Worm (Caenorhabditis elegans): Measurements from ENCODE around the gene srd-56.

The srd-56 gene

DNA sequence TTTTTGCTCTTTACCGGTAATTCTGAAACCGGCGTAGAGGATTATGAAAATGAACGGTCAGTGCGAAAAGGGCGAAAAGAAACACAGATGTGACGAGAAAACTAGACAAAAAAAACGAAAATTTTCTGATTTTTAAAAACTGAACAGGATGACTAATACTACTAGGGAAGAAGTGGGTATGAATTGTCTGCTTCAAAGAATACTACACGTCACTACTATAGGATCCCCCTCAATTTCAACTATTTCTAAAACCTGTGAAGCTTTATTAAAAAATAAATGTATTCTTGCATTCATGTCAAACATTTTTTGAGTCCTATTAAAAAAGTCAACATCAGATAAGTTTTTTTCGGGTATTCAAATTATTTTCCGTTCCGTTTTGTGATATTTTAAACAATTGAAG, 21.1 kb upstream of the srd-56 start (continued):
- no peak for TF ChIP-seq fkh-3 (tag; optimal IDR thresholded peaks at IDR 0.05)

ce11 chrII:7217047-7217446, 14.0 kb upstream of the srd-56 start, which contains the start of gene E04F6.10:
E04F6.10 (minus strand) TSS chrII:7217147.
- TF ChIP-seq atf-7 (tag; optimal IDR thresholded peaks at IDR 0.05), result no peak
- TF ChIP-seq somi-1 (GFP tag; optimal IDR thresholded peaks at IDR 0.05), result no peak
- TF ChIP-seq F37B4.10 (GFP tag; IDR thresholded peaks at IDR 0.05), result no peak
- no peak for TF ChIP-seq T07F8.4 (tag; optimal IDR thresholded peaks at IDR 0.05)
- no peak for TF ChIP-seq fkh-3 (tag; optimal IDR thresholded peaks at IDR 0.05)

ce11 chrII:7212059-7212458, 9.0 kb upstream of the srd-56 start, which contains the start of gene E04F6.9:
E04F6.9 (minus strand) TSS chrII:7212159.
- TF ChIP-seq hlh-26 (GFP tag; conservative IDR thresholded peaks at IDR 0.05) (no peak), ceh-40 (GFP tag; IDR thresholded peaks at IDR 0.05) (no peak), mel-28 (tag; optimal IDR thresholded peaks at IDR 0.05; ENCODE audit: borderline replicate concordance) (no peak), tlf-1 (GFP tag; optimal IDR thresholded peaks at IDR 0.05) (no peak), ztf-25 (GFP tag; IDR thresholded peaks at IDR 0.05) (no peak), lin-40 (tag; optimal IDR thresholded peaks at IDR 0.05) (no peak), egl-18 (GFP tag; IDR thresholded peaks at IDR 0.05) (no peak), nhr-80 (tag; optimal IDR thresholded peaks at IDR 0.05) (no peak), repo-1 (tag; optimal IDR thresholded peaks at IDR 0.05) (no peak), F22D6.2 (tag; optimal IDR thresholded peaks at IDR 0.05) (no peak), Y56A3A.18 (GFP tag; IDR thresholded peaks at IDR 0.05) (no peak), ztf-22 (GFP tag; optimal IDR thresholded peaks at IDR 0.05) (no peak), attf-5 (GFP tag; optimal IDR thresholded peaks at IDR 0.05) (no peak), ZK185.1 (tag; optimal IDR thresholded peaks at IDR 0.05; ENCODE audit: poor library complexity, severe bottlenecking) (no peak), F33H1.4 (GFP tag; IDR thresholded peaks at IDR 0.05) (no peak), B0035.1 (tag; optimal IDR thresholded peaks at IDR 0.05) (no peak), ztf-3 (GFP tag; optimal IDR thresholded peaks at IDR 0.05) (no peak), ceh-91 (GFP tag; IDR thresholded peaks at IDR 0.05) (no peak), akir-1 (GFP tag; optimal IDR thresholded peaks at IDR 0.05) (no peak), cebp-2 (GFP tag; IDR thresholded peaks at IDR 0.05) (no peak)

ce11 chrII:7211280-7211679, 8.3 kb upstream of the srd-56 start, which contains the start of gene E04F6.8:
E04F6.8 (minus strand) TSS chrII:7211380.
- no peak for TF ChIP-seq xnd-1 (tag; optimal IDR thresholded peaks at IDR 0.05)
- no peak for TF ChIP-seq lin-40 (tag; optimal IDR thresholded peaks at IDR 0.05)
- no peak for TF ChIP-seq nhr-27 (tag; optimal IDR thresholded peaks at IDR 0.05)
- TF ChIP-seq F52B5.7 (tag; optimal IDR thresholded peaks at IDR 0.05), result no peak
- TF ChIP-seq madf-8 (GFP tag; conservative IDR thresholded peaks at IDR 0.05), result no peak
- no peak for TF ChIP-seq bed-2 (GFP tag; IDR thresholded peaks at IDR 0.05)
- TF ChIP-seq F57C9.4 (tag; optimal IDR thresholded peaks at IDR 0.05), result no peak

ce11 chrII:7210187-7210586, 7.2 kb upstream of the srd-56 start, which contains the start of gene E04F6.15:
E04F6.15 (minus strand) TSS chrII:7210287.
- TF ChIP-seq him-1 (tag; optimal IDR thresholded peaks at IDR 0.05), result no peak
- TF ChIP-seq nfya-1 (tag; optimal IDR thresholded peaks at IDR 0.05; ENCODE audit: borderline replicate concordance, insufficient read depth), result no peak
- no peak for TF ChIP-seq athp-1 (tag; optimal IDR thresholded peaks at IDR 0.05)
- TF ChIP-seq ztf-28 (GFP tag; IDR thresholded peaks at IDR 0.05), result no peak
- TF ChIP-seq chd-7 (tag; optimal IDR thresholded peaks at IDR 0.05), result no peak
- no peak for TF ChIP-seq madf-3 (GFP tag; IDR thresholded peaks at IDR 0.05)
- no peak for TF ChIP-seq ztf-22 (GFP tag; optimal IDR thresholded peaks at IDR 0.05)
- TF ChIP-seq Y95B8A.8 (GFP tag; IDR thresholded peaks at IDR 0.05), result no peak
- no peak for TF ChIP-seq lin-54 (GFP tag; optimal IDR thresholded peaks at IDR 0.05)
- TF ChIP-seq lin-40 (tag; optimal IDR thresholded peaks at IDR 0.05), result no peak
- TF ChIP-seq ets-4 (GFP tag; optimal IDR thresholded peaks at IDR 0.05), result no peak
- TF ChIP-seq mel-28 (tag; optimal IDR thresholded peaks at IDR 0.05; ENCODE audit: borderline replicate concordance), result no peak
- TF ChIP-seq ekl-4 (GFP tag; IDR thresholded peaks at IDR 0.05), result no peak
- no peak for TF ChIP-seq snpc-3.4 (tag; optimal IDR thresholded peaks at IDR 0.05)
- TF ChIP-seq madf-8 (GFP tag; conservative IDR thresholded peaks at IDR 0.05), result no peak
- no peak for TF ChIP-seq snpc-4 (GFP tag; optimal IDR thresholded peaks at IDR 0.05)
- TF ChIP-seq snpc-4 (tag; optimal IDR thresholded peaks at IDR 0.05), result no peak
